Worm (Caenorhabditis elegans) whole organism, mixed stage, embryonic: Measurements from ENCODE around the gene frpr-19.

Experiments
- M03D4.4 ChIP-seq: sonication (generic microtip); optimal IDR thresholded peaks from 2 replicates; lab custom pipeline; 2017; ENCODE audit warnings: mild to moderate bottlenecking, missing genetic modification characterization, missing compliant biosample characterization
- bed-3 ChIP-seq: fragments of 200-800 bp; sonication (Bioruptor generic); optimal IDR thresholded peaks from 3 replicates; lab custom pipeline; 2018; ENCODE audit warnings: mild to moderate bottlenecking, missing genetic modification characterization, moderate library complexity, missing compliant biosample characterization
- blmp-1 ChIP-seq: fragments of 150-350 bp; optimal IDR thresholded peaks from 2 replicates; lab custom pipeline; 2014; ENCODE audit warnings: missing biosample characterization, missing genetic modification characterization
- ceh-39 ChIP-seq: fragments of 150-350 bp; optimal IDR thresholded peaks from 2 replicates; lab custom pipeline; 2014; ENCODE audit warnings: missing biosample characterization, missing genetic modification characterization
- ceh-43 ChIP-seq: fragments of 200-800 bp; sonication (Bioruptor generic); optimal IDR thresholded peaks from 2 replicates; lab custom pipeline; 2018; ENCODE audit warnings: mild to moderate bottlenecking, missing genetic modification characterization, moderate library complexity, missing compliant biosample characterization
- ceh-83 ChIP-seq: fragments of 200-800 bp; sonication (Bioruptor generic); optimal IDR thresholded peaks from 2 replicates; lab custom pipeline; 2018; ENCODE audit warnings: mild to moderate bottlenecking, missing genetic modification characterization, missing compliant biosample characterization
- ces-1 ChIP-seq: fragments of 150-350 bp; optimal IDR thresholded peaks from 2 replicates; lab custom pipeline; 2014; ENCODE audit warnings: missing biosample characterization, missing genetic modification reagents, missing genetic modification characterization
- cnd-1 ChIP-seq: fragments of 200-800 bp; sonication (Bioruptor generic); optimal IDR thresholded peaks from 2 replicates; lab custom pipeline; 2018; ENCODE audit warnings: mild to moderate bottlenecking, missing genetic modification characterization, missing compliant biosample characterization
- drap-1 ChIP-seq: fragments of 200-800 bp; sonication (Bioruptor generic); optimal IDR thresholded peaks from 3 replicates; lab custom pipeline; 2018; ENCODE audit warnings: mild to moderate bottlenecking, missing genetic modification characterization, missing compliant biosample characterization
- elt-1 ChIP-seq: sonication (generic microtip); optimal IDR thresholded peaks from 2 replicates; lab custom pipeline; 2017; ENCODE audit warnings: missing genetic modification characterization, mild to moderate bottlenecking, missing compliant biosample characterization, antibody characterized with exemption, moderate library complexity, borderline replicate concordance; ENCODE audit not compliant: insufficient read depth
- elt-3 ChIP-seq: fragments of 150-350 bp; optimal IDR thresholded peaks from 2 replicates; lab custom pipeline; 2014; ENCODE audit warnings: missing biosample characterization, missing genetic modification characterization
- ham-2 ChIP-seq: fragments of 200-800 bp; sonication (Bioruptor generic); optimal IDR thresholded peaks from 2 replicates; lab custom pipeline; 2018; ENCODE audit warnings: mild to moderate bottlenecking, missing genetic modification characterization, missing compliant biosample characterization
- hlh-1 ChIP-seq: fragments of 150-350 bp; optimal IDR thresholded peaks from 2 replicates; lab custom pipeline; 2014; ENCODE audit warnings: missing biosample characterization, missing genetic modification reagents, missing genetic modification characterization
- lin-13 ChIP-seq: fragments of 150-350 bp; optimal IDR thresholded peaks from 2 replicates; lab custom pipeline; 2014; ENCODE audit warnings: missing biosample characterization, missing genetic modification characterization
- lin-32 ChIP-seq: fragments of 200-800 bp; sonication (Bioruptor generic); optimal IDR thresholded peaks from 2 replicates; lab custom pipeline; 2018; ENCODE audit warnings: mild to moderate bottlenecking, missing genetic modification characterization, missing compliant biosample characterization
- lsy-2 ChIP-seq: fragments of 150-350 bp; optimal IDR thresholded peaks from 2 replicates; lab custom pipeline; 2014; ENCODE audit warnings: missing biosample characterization, missing genetic modification characterization
- mab-5 ChIP-seq: fragments of 150-350 bp; optimal IDR thresholded peaks from 2 replicates; lab custom pipeline; 2014; ENCODE audit warnings: missing biosample characterization, missing genetic modification characterization
- mep-1 ChIP-seq: fragments of 150-350 bp; optimal IDR thresholded peaks from 2 replicates; lab custom pipeline; 2017; ENCODE audit warnings: missing biosample characterization, missing genetic modification reagents, missing genetic modification characterization, inconsistent platforms
- mls-2 ChIP-seq: sonication (generic microtip); optimal IDR thresholded peaks from 2 replicates; lab custom pipeline; 2016; ENCODE audit warnings: mild to moderate bottlenecking, missing genetic modification characterization, moderate library complexity, missing compliant biosample characterization
- nhr-12 ChIP-seq: fragments of 150-350 bp; optimal IDR thresholded peaks from 2 replicates; lab custom pipeline; 2014; ENCODE audit warnings: missing biosample characterization, missing genetic modification characterization
- nhr-237 ChIP-seq: fragments of 150-350 bp; optimal IDR thresholded peaks from 2 replicates; lab custom pipeline; 2014; ENCODE audit warnings: missing biosample characterization, missing genetic modification characterization
- nhr-28 ChIP-seq: fragments of 150-350 bp; optimal IDR thresholded peaks from 2 replicates; lab custom pipeline; 2014; ENCODE audit warnings: missing biosample characterization, missing genetic modification characterization
- nhr-76 ChIP-seq: sonication (generic microtip); optimal IDR thresholded peaks from 2 replicates; lab custom pipeline; 2017; ENCODE audit warnings: missing biosample characterization, missing genetic modification characterization
- pha-4 ChIP-seq: fragments of 150-350 bp; optimal IDR thresholded peaks from 2 replicates; lab custom pipeline; 2018; ENCODE audit warnings: missing biosample characterization, missing genetic modification reagents, missing genetic modification characterization
- sem-2 ChIP-seq: fragments of 200-800 bp; sonication (Bioruptor generic); optimal IDR thresholded peaks from 2 replicates; lab custom pipeline; 2018; ENCODE audit warnings: mild to moderate bottlenecking, missing genetic modification characterization, missing compliant biosample characterization
- snpc-4 ChIP-seq: fragments of 150-350 bp; optimal IDR thresholded peaks from 2 replicates; lab custom pipeline; 2014; ENCODE audit warnings: missing biosample characterization, missing genetic modification characterization
- sptf-1 ChIP-seq: sonication (generic microtip); optimal IDR thresholded peaks from 2 replicates; lab custom pipeline; 2017; ENCODE audit warnings: mild to moderate bottlenecking, missing genetic modification characterization, moderate library complexity, missing compliant biosample characterization
- tbx-8 ChIP-seq: fragments of 200-800 bp; sonication (Bioruptor generic); optimal IDR thresholded peaks from 2 replicates; lab custom pipeline; 2018; ENCODE audit warnings: mild to moderate bottlenecking, missing genetic modification characterization, moderate library complexity, missing compliant biosample characterization
- unc-120 ChIP-seq: sonication (generic microtip); optimal IDR thresholded peaks from 2 replicates; lab custom pipeline; 2017; ENCODE audit warnings: missing genetic modification characterization, missing compliant biosample characterization; ENCODE audit not compliant: poor library complexity, severe bottlenecking
- unc-39 ChIP-seq: fragments of 150-350 bp; optimal IDR thresholded peaks from 2 replicates; lab custom pipeline; 2014; ENCODE audit warnings: missing biosample characterization, missing genetic modification characterization
- unc-62 ChIP-seq: fragments of 150-350 bp; optimal IDR thresholded peaks from 2 replicates; lab custom pipeline; 2014; ENCODE audit warnings: missing biosample characterization, missing genetic modification reagents, missing genetic modification characterization
- zip-8 ChIP-seq: fragments of 150-350 bp; optimal IDR thresholded peaks from 2 replicates; lab custom pipeline; 2014; ENCODE audit warnings: missing biosample characterization, missing genetic modification characterization
- ztf-11 ChIP-seq: fragments of 150-350 bp; optimal IDR thresholded peaks from 2 replicates; lab custom pipeline; 2014; ENCODE audit warnings: missing biosample characterization, missing genetic modification characterization

The frpr-19 gene

ce11 chrIV:1781559-1781958, at the start of gene frpr-19:
TSS of gene frpr-19 (minus strand) at chrIV:1781659.
- TF ChIP-seq nhr-12 (no peak), pha-4 (no peak), unc-120 (tag; lab: Kevin White, UChicago) (no peak), mls-2 (tag; lab: Kevin White, UChicago) (no peak), ceh-39 (no peak), blmp-1 (tag; lab: Kevin White, UChicago) (no peak), nhr-28 (no peak), ztf-11 (tag; lab: Kevin White, UChicago) (no peak), mab-5 (tag; lab: Kevin White, UChicago) (no peak), ceh-43 (GFP tag; lab: Kevin White, UChicago) (no peak), tbx-8 (GFP tag; lab: Kevin White, UChicago) (no peak), unc-39 (tag; lab: Kevin White, UChicago) (no peak), cnd-1 (tag; lab: Kevin White, UChicago) (no peak), zip-8 (tag; lab: Kevin White, UChicago) (no peak)

ce11 chrIV:1827362-1827761, 45.9 kb upstream of the frpr-19 start:
- no peak for TF ChIP-seq sptf-1 (tag; lab: Kevin White, UChicago)
- TF ChIP-seq unc-120 (tag; lab: Kevin White, UChicago): no peak
- no peak for TF ChIP-seq nhr-12
- TF ChIP-seq lin-13 (tag; lab: Kevin White, UChicago): no peak
- no peak for TF ChIP-seq sem-2
- TF ChIP-seq nhr-76 (tag; lab: Kevin White, UChicago): no peak
- no peak for TF ChIP-seq snpc-4 (tag; lab: Kevin White, UChicago)
- TF ChIP-seq ceh-83 (GFP tag; lab: Kevin White, UChicago): no peak
- no peak for TF ChIP-seq unc-62 (GFP tag; lab: Kevin White, UChicago)
- no peak for TF ChIP-seq M03D4.4 (tag; lab: Kevin White, UChicago)
- TF ChIP-seq bed-3: no peak
- TF ChIP-seq ztf-11 (tag; lab: Kevin White, UChicago): no peak
- no peak for TF ChIP-seq ceh-39
- TF ChIP-seq tbx-8 (GFP tag; lab: Kevin White, UChicago): no peak
- no peak for TF ChIP-seq ceh-43 (GFP tag; lab: Kevin White, UChicago)
- TF ChIP-seq cnd-1 (tag; lab: Kevin White, UChicago): no peak
- no peak for TF ChIP-seq ham-2

ce11 chrIV:1826737-1827136, 45.3 kb upstream of the frpr-19 start:
- TF ChIP-seq pha-4: no peak
- no peak for TF ChIP-seq nhr-12
- no peak for TF ChIP-seq lsy-2
- no peak for TF ChIP-seq nhr-237 (tag; lab: Kevin White, UChicago)
- TF ChIP-seq blmp-1 (tag; lab: Kevin White, UChicago): no peak
- no peak for TF ChIP-seq hlh-1 (tag; lab: Kevin White, UChicago)
- TF ChIP-seq ces-1 (GFP tag; lab: Kevin White, UChicago): peak; percentile 93

ce11 chrIV:1825789-1826188, 44.3 kb upstream of the frpr-19 start:
- TF ChIP-seq mls-2 (tag; lab: Kevin White, UChicago) (peak; percentile 25), ces-1 (GFP tag; lab: Kevin White, UChicago) (peak; percentile 84), sptf-1 (tag; lab: Kevin White, UChicago) (peak; percentile 16), drap-1 (no peak), unc-120 (tag; lab: Kevin White, UChicago) (peak; percentile 12)
- TF ChIP-seq, all 35 proteins: peak for 4

- TF ChIP-seq ces-1 (GFP tag; lab: Kevin White, UChicago) (peak; percentile 94), M03D4.4 (tag; lab: Kevin White, UChicago) (peak; percentile 28), lin-32 (GFP tag; lab: Kevin White, UChicago) (no peak), unc-62 (GFP tag; lab: Kevin White, UChicago) (peak; percentile 82), nhr-12 (no peak), sem-2 (no peak), zip-8 (tag; lab: Kevin White, UChicago) (no peak), elt-1 (tag; lab: Kevin White, UChicago) (no peak), cnd-1 (tag; lab: Kevin White, UChicago) (no peak), unc-120 (tag; lab: Kevin White, UChicago) (peak; percentile 85), blmp-1 (tag; lab: Kevin White, UChicago) (no peak), tbx-8 (GFP tag; lab: Kevin White, UChicago) (no peak), hlh-1 (tag; lab: Kevin White, UChicago) (peak; percentile 65), nhr-76 (tag; lab: Kevin White, UChicago) (no peak), elt-3 (tag; lab: Kevin White, UChicago) (no peak), ztf-11 (tag; lab: Kevin White, UChicago) (no peak), bed-3 (no peak), lin-13 (tag; lab: Kevin White, UChicago) (no peak), drap-1 (peak; percentile 64), nhr-28 (no peak), mep-1 (tag; lab: Kevin White, UChicago) (peak; percentile 52), mls-2 (tag; lab: Kevin White, UChicago) (peak; percentile 67), sptf-1 (tag; lab: Kevin White, UChicago) (peak; percentile 3)
Observed at ce11 chrIV:1824065-1824531, 42.6 kb upstream of the frpr-19 start, which contains the start of gene cmk-1. TSS of gene cmk-1 (plus strand) at chrIV:1824481.
